Fruit fly (Drosophila melanogaster) whole organism: ENCODE data around the gene CG13947.

Experiments used
- CG8478 ChIP-seq: fragments of >200 bp; optimal IDR thresholded peaks from 2 replicates; lab custom pipeline; 2018; ENCODE audit warnings: inconsistent platforms
- usp ChIP-seq: fragments of >200 bp; optimal IDR thresholded peaks from 2 replicates; lab custom pipeline; 2017; ENCODE audit warnings: missing biosample characterization, missing genetic modification characterization, mixed read lengths

DNA sequence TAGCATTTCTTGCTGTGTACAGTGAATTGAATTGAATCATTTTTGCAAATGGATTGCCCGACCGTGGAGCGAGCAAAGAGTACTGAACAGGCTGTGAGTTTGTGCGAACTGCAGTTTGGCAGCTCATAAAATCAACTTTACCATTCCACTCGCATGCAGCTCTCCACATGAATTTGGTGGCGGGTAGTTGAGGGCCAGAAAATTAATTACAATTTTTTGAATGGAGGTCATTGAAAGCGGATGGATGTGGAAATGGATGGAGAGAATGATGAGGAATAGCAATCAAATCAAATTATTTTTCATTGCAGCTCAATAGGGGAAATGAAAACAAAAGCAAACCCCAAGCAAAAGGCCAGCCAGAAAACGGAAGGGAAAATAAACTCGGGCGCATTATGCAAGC lies 29.3 kb upstream of the CG13947 start, which contains the start of gene GABA-B-R3:
- TF ChIP-seq usp (GFP tag; lab: Kevin White, UChicago) (no peak), CG8478 (no peak)
